Fruit fly (Drosophila melanogaster) whole organism, adult: ENCODE results near the gene CG43446.

Experiments used
- CG12768 ChIP-seq: fragments of 200-800 bp; sonication (Bioruptor generic); optimal IDR thresholded peaks from 2 replicates; lab custom pipeline; 2017; ENCODE audit warnings: missing biosample characterization, missing genetic modification characterization, mild to moderate bottlenecking, moderate library complexity, missing genetic modification reagents
- CG14711 ChIP-seq: fragments of 200-800 bp; sonication (Bioruptor generic); optimal IDR thresholded peaks from 2 replicates; lab custom pipeline; 2018; ENCODE audit warnings: missing biosample characterization, mild to moderate bottlenecking, missing genetic modification characterization, moderate library complexity
- pad ChIP-seq: fragments of 200-800 bp; sonication (Bioruptor generic); optimal IDR thresholded peaks from 3 replicates; lab custom pipeline; 2017; ENCODE audit warnings: missing biosample characterization, missing genetic modification characterization, mild to moderate bottlenecking, moderate library complexity, missing genetic modification reagents
- toe ChIP-seq: fragments of 200-800 bp; sonication (Bioruptor generic); optimal IDR thresholded peaks from 2 replicates; lab custom pipeline; 2016; ENCODE audit warnings: missing biosample characterization, missing genetic modification characterization

- TF ChIP-seq pad (peak; percentile 86), CG12768 (GFP tag; lab: Kevin White, UChicago) (peak; percentile 94), toe (GFP tag; lab: Kevin White, UChicago) (peak; percentile 92), CG14711 (tag; lab: Kevin White, UChicago) (peak; percentile 69)
Observed at dm6 chr3R:20956875-20957874, 30.6 kb downstream of the CG43446 start.
